Fruit fly (Drosophila melanogaster): ENCODE measurements around the gene dpp.

dm6 chr2L:2426444-2427188 lies 1.6 kb upstream of the dpp start:
- no peak for TF ChIP-seq CG8478 (optimal IDR thresholded peaks at IDR 0.05)
- no peak for TF ChIP-seq CTCF (optimal IDR thresholded peaks at IDR 0.05)

All from S2 (cell line).